Fruit fly (Drosophila melanogaster): ENCODE data around the gene CG6118.

The CG6118 gene

DNA sequence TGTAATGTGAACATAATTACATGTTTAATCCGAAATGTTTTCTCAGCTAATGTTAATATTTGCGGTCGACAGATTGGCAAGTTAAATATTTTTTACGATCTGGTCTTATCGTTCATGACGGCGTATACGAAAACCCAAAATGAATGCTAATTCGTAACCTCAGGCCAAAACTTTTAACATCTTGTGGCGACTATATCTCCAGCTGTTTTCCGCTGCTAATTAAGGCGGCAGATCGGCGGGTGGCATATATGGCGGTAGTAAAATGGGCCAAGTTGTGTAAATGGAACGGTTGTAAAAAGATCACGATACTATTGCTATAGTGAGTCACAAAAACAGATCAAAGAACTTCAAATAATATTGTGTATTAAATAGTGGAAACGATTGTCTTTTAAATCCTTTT, 28.1 kb downstream of the CG6118 start:
- TF ChIP-seq CG8159 (tag; optimal IDR thresholded peaks at IDR 0.05): no peak
- TF ChIP-seq Ets98B (GFP tag; IDR thresholded peaks at IDR 0.05): no peak
- TF ChIP-seq CG9948 (tag; optimal IDR thresholded peaks at IDR 0.05): no peak
- TF ChIP-seq rn (GFP tag; IDR thresholded peaks at IDR 0.05): no peak
- no peak for TF ChIP-seq CG17806 (tag; optimal IDR thresholded peaks at IDR 0.05)
- no peak for TF ChIP-seq CG32121 (GFP tag; IDR thresholded peaks at IDR 0.05)
- TF ChIP-seq CG12605 (GFP tag; IDR thresholded peaks at IDR 0.05): no peak
- no peak for TF ChIP-seq CG13204 (GFP tag; optimal IDR thresholded peaks at IDR 0.05)
- no peak for TF ChIP-seq CG4496 (GFP tag; IDR thresholded peaks at IDR 0.05)
- no peak for TF ChIP-seq CG8301 (tag; optimal IDR thresholded peaks at IDR 0.05)
- no peak for TF ChIP-seq CG10348 (GFP tag; IDR thresholded peaks at IDR 0.05)
- TF ChIP-seq CG34367 (tag; optimal IDR thresholded peaks at IDR 0.05): no peak
- TF ChIP-seq fd96Ca (GFP tag; IDR thresholded peaks at IDR 0.05): no peak

DNA sequence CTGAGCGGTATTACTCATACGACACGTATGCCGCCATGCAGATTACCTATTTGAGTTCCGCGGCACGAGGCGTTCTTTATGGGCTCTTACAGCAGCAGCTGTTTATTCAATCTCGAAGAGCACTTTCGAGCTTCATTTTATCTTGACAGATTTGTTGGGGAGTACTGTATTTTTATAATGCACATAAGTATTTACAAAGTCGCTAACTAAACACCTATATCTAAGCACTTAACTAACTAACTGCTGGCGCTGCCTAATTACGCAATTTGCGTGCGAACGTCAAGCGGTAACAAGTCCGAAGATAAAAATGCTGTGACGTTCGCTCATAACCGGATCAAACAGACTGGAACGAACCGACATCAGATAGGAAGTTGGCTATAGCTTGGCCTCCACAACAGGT, 31.9 kb downstream of the CG6118 start:
- no peak for TF ChIP-seq D1 (tag; optimal IDR thresholded peaks at IDR 0.05)
- no peak for TF ChIP-seq Snoo (tag; optimal IDR thresholded peaks at IDR 0.05)
- TF ChIP-seq CG14655 (GFP tag; optimal IDR thresholded peaks at IDR 0.05): no peak
- TF ChIP-seq CG8301 (tag; optimal IDR thresholded peaks at IDR 0.05): no peak
- no peak for TF ChIP-seq rn (GFP tag; IDR thresholded peaks at IDR 0.05)
- TF ChIP-seq CG13204 (GFP tag; optimal IDR thresholded peaks at IDR 0.05): no peak
- TF ChIP-seq Pif1A (GFP tag; optimal IDR thresholded peaks at IDR 0.05): no peak
- TF ChIP-seq CG15710 (tag; optimal IDR thresholded peaks at IDR 0.05): no peak
- no peak for TF ChIP-seq CG32121 (GFP tag; IDR thresholded peaks at IDR 0.05)
- TF ChIP-seq CG8159 (tag; optimal IDR thresholded peaks at IDR 0.05): no peak
- no peak for TF ChIP-seq CG9948 (tag; optimal IDR thresholded peaks at IDR 0.05)
- TF ChIP-seq CG10348 (GFP tag; IDR thresholded peaks at IDR 0.05): no peak
- TF ChIP-seq CG34367 (tag; optimal IDR thresholded peaks at IDR 0.05): no peak
- no peak for TF ChIP-seq Pif1B (GFP tag; optimal IDR thresholded peaks at IDR 0.05)
- TF ChIP-seq CG12605 (GFP tag; IDR thresholded peaks at IDR 0.05): no peak
- no peak for TF ChIP-seq Ets98B (GFP tag; IDR thresholded peaks at IDR 0.05)

DNA sequence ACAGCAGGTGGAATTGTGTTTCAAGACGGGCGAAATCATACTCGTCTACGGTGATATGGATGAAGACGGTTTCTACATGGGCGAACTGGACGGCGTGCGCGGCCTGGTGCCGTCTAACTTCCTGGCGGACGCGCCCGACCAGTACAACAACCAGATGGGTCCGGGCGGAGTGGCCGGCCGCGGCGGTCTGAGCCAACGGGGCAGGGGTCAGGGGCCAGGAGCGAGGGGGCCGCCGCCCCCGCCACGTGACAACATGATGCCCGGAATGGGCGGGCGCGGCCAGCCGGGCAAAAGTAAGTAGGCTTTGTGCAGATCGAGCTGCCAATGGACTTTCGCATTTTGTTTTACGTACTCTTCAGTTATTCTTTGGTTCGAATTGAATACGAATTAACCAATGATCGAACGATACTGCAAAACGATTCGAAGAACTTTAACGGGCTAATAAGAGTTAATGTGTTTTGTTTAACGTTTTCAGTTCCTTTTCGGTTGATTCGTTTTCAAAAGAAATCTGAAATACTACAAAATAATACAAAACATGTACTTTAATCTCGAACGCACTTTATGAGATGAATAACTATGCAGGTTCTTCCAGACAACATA, 41.2 kb downstream of the CG6118 start:
- TF ChIP-seq CG14655 (GFP tag; optimal IDR thresholded peaks at IDR 0.05) (no peak), CG32121 (GFP tag; IDR thresholded peaks at IDR 0.05) (no peak), rn (GFP tag; IDR thresholded peaks at IDR 0.05) (no peak), CG8159 (tag; optimal IDR thresholded peaks at IDR 0.05) (no peak), CG12605 (GFP tag; IDR thresholded peaks at IDR 0.05) (no peak), EcR (GFP tag; optimal IDR thresholded peaks at IDR 0.05) (no peak), D1 (tag; optimal IDR thresholded peaks at IDR 0.05) (no peak), fd96Ca (GFP tag; IDR thresholded peaks at IDR 0.05) (no peak), CG17806 (tag; optimal IDR thresholded peaks at IDR 0.05) (no peak), Pif1A (GFP tag; optimal IDR thresholded peaks at IDR 0.05) (no peak), CG34367 (tag; optimal IDR thresholded peaks at IDR 0.05) (no peak), CG10348 (GFP tag; IDR thresholded peaks at IDR 0.05) (no peak), Snoo (tag; optimal IDR thresholded peaks at IDR 0.05) (no peak), CG13204 (GFP tag; optimal IDR thresholded peaks at IDR 0.05) (no peak), Pif1B (GFP tag; optimal IDR thresholded peaks at IDR 0.05) (no peak), CG15710 (tag; optimal IDR thresholded peaks at IDR 0.05) (no peak), Ets98B (GFP tag; IDR thresholded peaks at IDR 0.05) (no peak), CG8301 (tag; optimal IDR thresholded peaks at IDR 0.05) (no peak)

DNA sequence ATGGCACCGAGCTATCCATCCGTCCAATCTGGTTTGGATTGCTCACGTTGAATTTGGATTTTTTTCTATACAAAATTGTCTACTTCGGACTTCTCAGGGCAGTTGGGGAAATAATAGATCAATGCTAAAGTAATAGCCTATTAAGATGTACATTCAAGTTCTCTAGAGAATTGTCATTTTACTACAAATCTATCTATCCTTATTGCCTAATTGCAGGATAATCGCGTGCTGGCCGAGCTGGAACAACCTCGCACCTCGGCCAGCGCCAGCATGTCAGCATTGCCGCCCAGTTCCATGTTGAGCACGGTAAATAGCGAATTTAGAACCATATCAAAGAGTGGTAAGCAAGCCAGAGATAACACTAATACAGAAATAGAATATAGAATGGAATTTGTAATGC, 51.7 kb downstream of the CG6118 start, which contains the start of gene h-cup:
h-cup (minus strand) TSS at position 101 of the 400 bp plus-strand sequence.
- TF ChIP-seq Ets98B (GFP tag; IDR thresholded peaks at IDR 0.05) (no peak), CG32121 (GFP tag; IDR thresholded peaks at IDR 0.05) (no peak), rn (GFP tag; IDR thresholded peaks at IDR 0.05) (no peak), CG10348 (GFP tag; IDR thresholded peaks at IDR 0.05) (no peak), Pif1A (GFP tag; optimal IDR thresholded peaks at IDR 0.05) (no peak), CG8159 (tag; optimal IDR thresholded peaks at IDR 0.05) (no peak), CG8301 (tag; optimal IDR thresholded peaks at IDR 0.05) (no peak), EcR (GFP tag; optimal IDR thresholded peaks at IDR 0.05) (no peak), CG14655 (GFP tag; optimal IDR thresholded peaks at IDR 0.05) (no peak), CG4496 (GFP tag; IDR thresholded peaks at IDR 0.05) (no peak), CG17806 (tag; optimal IDR thresholded peaks at IDR 0.05) (no peak), fd96Ca (GFP tag; IDR thresholded peaks at IDR 0.05) (no peak), Snoo (tag; optimal IDR thresholded peaks at IDR 0.05) (no peak), CG13204 (GFP tag; optimal IDR thresholded peaks at IDR 0.05) (no peak)

DNA sequence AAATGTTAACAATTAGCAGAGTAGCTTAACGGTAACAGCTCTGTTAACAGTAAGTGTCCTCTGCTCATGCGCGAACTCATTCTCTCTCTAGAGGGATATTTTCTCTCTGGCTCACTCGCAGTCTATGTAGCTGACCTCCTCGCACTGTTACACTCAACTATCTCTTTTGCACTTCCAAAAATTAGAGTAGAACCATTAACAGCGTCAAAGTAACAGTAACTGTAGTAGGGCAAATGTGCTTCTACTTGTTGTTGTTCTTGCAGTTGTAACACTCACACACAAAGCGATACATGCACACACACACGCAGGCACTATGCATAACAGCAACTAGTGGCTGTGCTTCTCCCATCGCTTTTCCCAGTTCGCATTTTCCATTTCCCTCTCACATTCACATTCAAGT, 55.5 kb downstream of the CG6118 start:
- no peak for TF ChIP-seq CG17806 (tag; optimal IDR thresholded peaks at IDR 0.05)
- no peak for TF ChIP-seq CG8301 (tag; optimal IDR thresholded peaks at IDR 0.05)
- TF ChIP-seq CG8159 (tag; optimal IDR thresholded peaks at IDR 0.05): no peak
- TF ChIP-seq CG12605 (GFP tag; IDR thresholded peaks at IDR 0.05): peak; percentile 74

DNA sequence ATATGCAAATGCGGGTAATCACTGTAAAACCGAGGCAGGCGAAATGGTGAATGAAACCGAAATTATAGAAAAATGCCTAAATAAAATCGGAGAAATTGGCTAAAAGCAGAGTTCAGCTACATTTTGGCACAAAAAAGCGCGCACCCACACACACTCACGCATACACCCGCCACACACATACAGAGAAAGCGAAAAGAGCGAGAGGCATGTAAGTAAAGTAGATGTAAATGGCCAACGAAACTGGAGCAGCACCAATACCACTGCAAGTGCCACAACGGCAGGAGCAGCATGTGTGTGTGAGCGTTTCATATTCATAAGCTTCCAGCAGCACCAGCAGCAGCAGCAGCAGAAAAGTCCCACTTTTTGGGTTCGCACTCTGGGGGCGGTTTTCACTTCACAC, 59.1 kb downstream of the CG6118 start:
- no peak for TF ChIP-seq CG15710 (tag; optimal IDR thresholded peaks at IDR 0.05)
- no peak for TF ChIP-seq CG10348 (GFP tag; IDR thresholded peaks at IDR 0.05)
- no peak for TF ChIP-seq CG9948 (tag; optimal IDR thresholded peaks at IDR 0.05)
- TF ChIP-seq CG17806 (tag; optimal IDR thresholded peaks at IDR 0.05): no peak
- no peak for TF ChIP-seq CG8301 (tag; optimal IDR thresholded peaks at IDR 0.05)
- TF ChIP-seq CG12605 (GFP tag; IDR thresholded peaks at IDR 0.05): no peak
- TF ChIP-seq CG14655 (GFP tag; optimal IDR thresholded peaks at IDR 0.05): no peak
- TF ChIP-seq D1 (tag; optimal IDR thresholded peaks at IDR 0.05): no peak
- TF ChIP-seq CG32121 (GFP tag; IDR thresholded peaks at IDR 0.05): no peak

Measured in whole organism, pupa.